Worm (Caenorhabditis elegans) whole organism, early embryonic: Measurements from ENCODE around the gene srj-21.

Source experiments
- B0310.2 ChIP-seq: sonication (generic microtip); optimal IDR thresholded peaks from 2 replicates; lab custom pipeline; 2016; ENCODE audit warnings: mild to moderate bottlenecking, missing genetic modification characterization, missing compliant biosample characterization
- F13C5.2 ChIP-seq: sonication (generic microtip); optimal IDR thresholded peaks from 2 replicates; lab custom pipeline; 2017; ENCODE audit warnings: mild to moderate bottlenecking, missing genetic modification characterization, inconsistent platforms, missing compliant biosample characterization
- aly-1 ChIP-seq: sonication (generic microtip); optimal IDR thresholded peaks from 2 replicates; lab custom pipeline; 2016; ENCODE audit warnings: missing genetic modification characterization, missing compliant biosample characterization
- ama-1 ChIP-seq: fragments of 150-350 bp; optimal IDR thresholded peaks from 2 replicates; lab custom pipeline; 2014
- ceh-13 ChIP-seq: fragments of 200-800 bp; sonication (Bioruptor generic); optimal IDR thresholded peaks from 2 replicates; lab custom pipeline; 2018; ENCODE audit warnings: mild to moderate bottlenecking, missing genetic modification characterization, missing compliant biosample characterization
- ceh-36 ChIP-seq: sonication (generic microtip); optimal IDR thresholded peaks from 2 replicates; lab custom pipeline; 2016; ENCODE audit warnings: missing genetic modification characterization, inconsistent platforms, missing compliant biosample characterization
- ets-7 ChIP-seq: sonication (generic microtip); optimal IDR thresholded peaks from 2 replicates; lab custom pipeline; 2016; ENCODE audit warnings: missing genotype, missing genetic modification characterization, missing compliant biosample characterization
- flt-1 ChIP-seq: fragments of 200-800 bp; sonication (Bioruptor generic); IDR thresholded peaks from 2 replicates; pipeline ENCODE4 v1.3.6; 2022; ENCODE audit warnings: missing genetic modification characterization, missing compliant biosample characterization
- hmbx-1 ChIP-seq: sonication (generic microtip); optimal IDR thresholded peaks from 2 replicates; lab custom pipeline; 2016; ENCODE audit warnings: mild to moderate bottlenecking, missing genetic modification characterization, missing compliant biosample characterization
- hmg-4 ChIP-seq: fragments of 200-800 bp; sonication (Bioruptor generic); optimal IDR thresholded peaks from 2 replicates; lab custom pipeline; 2018; ENCODE audit warnings: mild to moderate bottlenecking, missing genetic modification characterization, missing compliant biosample characterization
- hnd-1 ChIP-seq: sonication (generic microtip); optimal IDR thresholded peaks from 2 replicates; lab custom pipeline; 2016; ENCODE audit warnings: missing genetic modification characterization, missing compliant biosample characterization
- pes-1 ChIP-seq: fragments of 200-800 bp; sonication (Bioruptor generic); IDR thresholded peaks from 2 replicates; pipeline ENCODE4 v1.3.6; 2022; ENCODE audit warnings: missing genetic modification reagents, missing genetic modification characterization, missing compliant biosample characterization
- scrt-1 ChIP-seq: fragments of 200-800 bp; sonication (Bioruptor generic); IDR thresholded peaks from 2 replicates; pipeline ENCODE4 v1.3.6; 2022; ENCODE audit warnings: missing genetic modification characterization, missing compliant biosample characterization
- sea-1 ChIP-seq: fragments of 200-800 bp; sonication (Bioruptor generic); conservative IDR thresholded peaks from 2 replicates; pipeline ENCODE4 v1.3.6; 2022; ENCODE audit warnings: missing genetic modification characterization, missing compliant biosample characterization
- tbx-11 ChIP-seq: fragments of 200-800 bp; sonication (Bioruptor generic); IDR thresholded peaks from 2 replicates; pipeline ENCODE4 v1.3.6; 2022; ENCODE audit warnings: missing genetic modification characterization, missing compliant biosample characterization
- tbx-37 ChIP-seq: fragments of 200-800 bp; sonication (Bioruptor generic); conservative IDR thresholded peaks from 2 replicates; pipeline ENCODE4 v1.3.6; 2022; ENCODE audit warnings: missing genetic modification reagents, missing genetic modification characterization, missing compliant biosample characterization
- tra-4 ChIP-seq: sonication (generic microtip); optimal IDR thresholded peaks from 2 replicates; lab custom pipeline; 2017; ENCODE audit warnings: missing genetic modification characterization, missing compliant biosample characterization

srj-21 gene

ce11 chrV:10773216-10773615 is 28.1 kb downstream of the srj-21 start:
- TF ChIP-seq ceh-36 (tag; lab: Kevin White, UChicago) (no peak), scrt-1 (GFP tag; lab: Robert Waterston, UW) (no peak), flt-1 (no peak), hnd-1 (no peak), tbx-11 (no peak), ceh-13 (GFP tag; lab: Kevin White, UChicago) (no peak), hmbx-1 (tag; lab: Kevin White, UChicago) (no peak), tra-4 (tag; lab: Kevin White, UChicago) (no peak), hmg-4 (GFP tag; lab: Kevin White, UChicago) (no peak), pes-1 (GFP tag; lab: Robert Waterston, UW) (no peak)

ce11 chrV:10776528-10777055 is 31.5 kb downstream of the srj-21 start, which contains the start of gene D1054.5:
TSS of gene D1054.5 (minus strand) at chrV:10776578.
- TF ChIP-seq tbx-11 = no peak
- no peak for TF ChIP-seq aly-1 (tag; lab: Kevin White, UChicago)
- no peak for TF ChIP-seq B0310.2 (tag; lab: Kevin White, UChicago)
- no peak for TF ChIP-seq hmg-4 (GFP tag; lab: Kevin White, UChicago)
- TF ChIP-seq hnd-1 = no peak
- no peak for TF ChIP-seq pes-1 (GFP tag; lab: Robert Waterston, UW)
- TF ChIP-seq tbx-37 (GFP tag; lab: Robert Waterston, UW) = no peak
- TF ChIP-seq F13C5.2 (tag; lab: Kevin White, UChicago) = no peak
- no peak for TF ChIP-seq ceh-36 (tag; lab: Kevin White, UChicago)
- no peak for TF ChIP-seq ama-1
- TF ChIP-seq hmbx-1 (tag; lab: Kevin White, UChicago) = no peak
- TF ChIP-seq sea-1 (GFP tag; lab: Robert Waterston, UW) = no peak
- TF ChIP-seq ceh-13 (GFP tag; lab: Kevin White, UChicago) = no peak
- TF ChIP-seq ets-7 (tag; lab: Kevin White, UChicago) = no peak
- no peak for TF ChIP-seq tra-4 (tag; lab: Kevin White, UChicago)
- no peak for TF ChIP-seq scrt-1 (GFP tag; lab: Robert Waterston, UW)
- TF ChIP-seq flt-1 = no peak

DNA sequence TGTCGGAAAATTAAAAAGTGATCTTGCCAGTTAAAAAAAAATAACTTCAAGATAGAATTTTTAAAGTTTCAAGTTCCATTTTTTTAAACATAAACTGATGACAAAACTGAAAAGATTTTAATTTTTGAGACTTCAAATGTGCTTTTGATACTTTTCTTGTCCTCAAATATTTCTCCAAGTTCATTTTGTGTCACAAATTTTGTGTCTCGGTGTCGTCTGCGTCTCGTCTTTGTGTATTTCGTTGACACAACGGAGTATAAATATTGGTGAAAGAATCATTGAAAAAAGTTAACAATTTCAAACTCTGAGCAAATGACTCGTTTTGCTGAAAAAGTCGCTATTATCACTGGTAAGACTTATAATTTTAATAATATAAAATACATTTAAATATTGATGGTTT is 38.9 kb downstream of the srj-21 start, which contains the start of gene D1054.8:
Gene D1054.8 (plus strand): TSS at position 301 of the 400 bp plus-strand sequence.
- no peak for TF ChIP-seq hmg-4 (GFP tag; lab: Kevin White, UChicago)
- no peak for TF ChIP-seq flt-1
- TF ChIP-seq tra-4 (tag; lab: Kevin White, UChicago) = no peak
- TF ChIP-seq tbx-37 (GFP tag; lab: Robert Waterston, UW) = no peak
- no peak for TF ChIP-seq scrt-1 (GFP tag; lab: Robert Waterston, UW)
- TF ChIP-seq ets-7 (tag; lab: Kevin White, UChicago) = no peak
- TF ChIP-seq sea-1 (GFP tag; lab: Robert Waterston, UW) = no peak
- TF ChIP-seq pes-1 (GFP tag; lab: Robert Waterston, UW) = no peak
- no peak for TF ChIP-seq ceh-13 (GFP tag; lab: Kevin White, UChicago)

- TF ChIP-seq flt-1 (no peak), tbx-11 (no peak), ceh-13 (GFP tag; lab: Kevin White, UChicago) (no peak), scrt-1 (GFP tag; lab: Robert Waterston, UW) (no peak), hmbx-1 (tag; lab: Kevin White, UChicago) (no peak), pes-1 (GFP tag; lab: Robert Waterston, UW) (no peak), ama-1 (no peak), ets-7 (tag; lab: Kevin White, UChicago) (no peak), tbx-37 (GFP tag; lab: Robert Waterston, UW) (no peak), hmg-4 (GFP tag; lab: Kevin White, UChicago) (no peak), aly-1 (tag; lab: Kevin White, UChicago) (no peak), tra-4 (tag; lab: Kevin White, UChicago) (no peak), sea-1 (GFP tag; lab: Robert Waterston, UW) (no peak), ceh-36 (tag; lab: Kevin White, UChicago) (no peak), hnd-1 (no peak), B0310.2 (tag; lab: Kevin White, UChicago) (no peak), F13C5.2 (tag; lab: Kevin White, UChicago) (no peak)
Observed at ce11 chrV:10790921-10791320, 45.8 kb downstream of the srj-21 start, which contains the start of gene D1054.9. TSS of gene D1054.9 (minus strand) at chrV:10791057.

DNA sequence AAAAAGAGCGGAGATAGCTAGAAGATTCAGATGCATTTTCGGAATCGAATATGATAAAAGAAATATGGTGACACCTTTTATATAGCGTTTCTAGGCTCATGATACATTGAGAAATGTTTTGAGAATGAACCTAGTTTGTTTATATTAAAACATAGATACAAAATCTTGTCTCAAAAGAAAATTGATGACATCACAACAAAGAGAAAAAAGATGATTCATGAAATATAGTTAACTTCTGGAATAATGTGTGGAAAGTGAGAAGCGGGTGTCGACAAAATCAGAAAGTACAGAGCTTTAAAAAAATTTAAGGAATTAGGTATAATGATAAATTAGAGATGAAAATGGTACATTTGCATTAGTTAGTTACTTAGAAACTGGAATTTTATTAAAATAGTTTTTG is 47.6 kb downstream of the srj-21 start, which contains the start of gene D1054.10:
Gene D1054.10 (minus strand): TSS at position 101 of the 400 bp plus-strand sequence.
- no peak for TF ChIP-seq hmbx-1 (tag; lab: Kevin White, UChicago)
- TF ChIP-seq hmg-4 (GFP tag; lab: Kevin White, UChicago) = no peak
- TF ChIP-seq sea-1 (GFP tag; lab: Robert Waterston, UW) = no peak
- TF ChIP-seq F13C5.2 (tag; lab: Kevin White, UChicago) = no peak
- no peak for TF ChIP-seq ceh-36 (tag; lab: Kevin White, UChicago)
- TF ChIP-seq hnd-1 = no peak
- TF ChIP-seq ceh-13 (GFP tag; lab: Kevin White, UChicago) = no peak
- no peak for TF ChIP-seq ama-1
- no peak for TF ChIP-seq B0310.2 (tag; lab: Kevin White, UChicago)
- no peak for TF ChIP-seq tra-4 (tag; lab: Kevin White, UChicago)
- TF ChIP-seq pes-1 (GFP tag; lab: Robert Waterston, UW) = no peak
- TF ChIP-seq tbx-37 (GFP tag; lab: Robert Waterston, UW) = no peak
- no peak for TF ChIP-seq flt-1

DNA sequence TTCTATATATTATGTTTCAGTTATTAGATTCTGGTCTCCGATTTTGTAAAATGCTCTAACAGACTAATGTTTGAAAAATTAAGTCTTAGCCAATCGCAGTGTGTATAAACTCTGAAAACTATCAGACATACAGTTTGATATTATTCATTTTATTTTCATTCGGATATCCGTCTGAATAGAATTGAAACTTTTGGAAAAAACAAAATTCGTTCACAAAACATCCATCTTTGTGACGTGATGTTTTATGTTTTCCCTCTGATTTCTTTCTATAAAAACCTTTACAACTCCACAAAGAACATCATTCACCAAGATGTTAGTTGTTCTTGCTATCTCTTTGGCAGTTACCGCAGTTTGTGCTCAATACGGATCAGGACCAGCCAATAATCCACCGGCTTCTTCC is 48.4 kb downstream of the srj-21 start, which contains the start of gene ule-3:
Gene ule-3 (plus strand): TSS at position 301 of the 400 bp plus-strand sequence.
- no peak for TF ChIP-seq pes-1 (GFP tag; lab: Robert Waterston, UW)
- no peak for TF ChIP-seq hmbx-1 (tag; lab: Kevin White, UChicago)
- TF ChIP-seq B0310.2 (tag; lab: Kevin White, UChicago) = no peak
- TF ChIP-seq hmg-4 (GFP tag; lab: Kevin White, UChicago) = no peak
- TF ChIP-seq ceh-13 (GFP tag; lab: Kevin White, UChicago) = no peak
- no peak for TF ChIP-seq aly-1 (tag; lab: Kevin White, UChicago)
- TF ChIP-seq F13C5.2 (tag; lab: Kevin White, UChicago) = no peak
- no peak for TF ChIP-seq ama-1
- no peak for TF ChIP-seq tbx-11
- TF ChIP-seq hnd-1 = no peak
- no peak for TF ChIP-seq tra-4 (tag; lab: Kevin White, UChicago)
- TF ChIP-seq ceh-36 (tag; lab: Kevin White, UChicago) = no peak
- no peak for TF ChIP-seq tbx-37 (GFP tag; lab: Robert Waterston, UW)
